Worm (Caenorhabditis elegans): ENCODE data around the gene nlp-24.

The nlp-24 gene

DNA sequence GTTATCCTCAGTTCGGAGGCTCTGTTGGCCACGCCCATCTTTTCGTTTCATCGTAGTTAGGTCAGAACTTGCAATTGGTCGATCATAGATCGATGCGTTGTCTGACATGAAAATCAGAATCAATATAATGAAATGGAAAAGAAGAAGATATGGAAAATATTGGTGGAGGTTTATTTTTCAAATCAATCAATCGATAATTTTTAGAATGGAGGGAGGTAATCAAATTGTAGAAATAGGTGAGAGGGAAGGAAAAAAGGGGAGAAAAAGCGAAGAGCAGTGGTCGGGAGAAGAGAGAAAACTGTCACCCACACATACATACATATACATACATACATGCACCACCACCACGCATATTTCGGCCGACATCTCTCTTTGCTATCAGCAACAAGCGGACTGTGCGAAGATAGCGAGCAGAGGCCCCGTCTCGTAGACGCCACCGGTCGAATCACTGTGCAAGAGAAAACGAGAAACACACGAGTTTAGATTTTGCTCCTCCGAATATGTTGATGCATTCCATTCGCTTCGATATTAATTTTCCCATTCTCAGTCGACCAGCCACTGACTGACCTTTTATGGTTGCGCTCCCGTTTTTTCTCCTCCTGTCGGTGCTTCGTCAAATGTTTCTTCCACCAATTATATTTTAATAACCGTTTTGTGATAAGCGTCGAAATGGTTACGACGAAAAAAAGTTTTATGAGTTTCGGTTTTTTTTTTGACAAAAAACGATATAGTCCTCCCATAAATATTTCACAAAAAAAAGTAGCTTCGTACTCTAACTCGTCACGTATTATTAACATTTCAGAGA lies 13.2 kb downstream of the nlp-24 start, which contains the start of gene F35B12.10 (continued):
- TF ChIP-seq rcor-1 (GFP tag; IDR thresholded peaks at IDR 0.05) (no peak), nhr-80 (tag; optimal IDR thresholded peaks at IDR 0.05) (peak; percentile 98), let-607 (tag; optimal IDR thresholded peaks at IDR 0.05) (peak in 1 of 2 experiments; percentile 41), ekl-4 (GFP tag; IDR thresholded peaks at IDR 0.05) (no peak), zim-3 (tag; optimal IDR thresholded peaks at IDR 0.05) (no peak), repo-1 (tag; optimal IDR thresholded peaks at IDR 0.05) (no peak), F52B5.7 (tag; optimal IDR thresholded peaks at IDR 0.05) (no peak), nhr-120 (GFP tag; IDR thresholded peaks at IDR 0.05) (no peak), lag-1 (GFP tag; IDR thresholded peaks at IDR 0.05) (no peak), bed-1 (GFP tag; IDR thresholded peaks at IDR 0.05) (no peak), somi-1 (GFP tag; optimal IDR thresholded peaks at IDR 0.05) (no peak), F37B4.10 (GFP tag; IDR thresholded peaks at IDR 0.05) (no peak)

DNA sequence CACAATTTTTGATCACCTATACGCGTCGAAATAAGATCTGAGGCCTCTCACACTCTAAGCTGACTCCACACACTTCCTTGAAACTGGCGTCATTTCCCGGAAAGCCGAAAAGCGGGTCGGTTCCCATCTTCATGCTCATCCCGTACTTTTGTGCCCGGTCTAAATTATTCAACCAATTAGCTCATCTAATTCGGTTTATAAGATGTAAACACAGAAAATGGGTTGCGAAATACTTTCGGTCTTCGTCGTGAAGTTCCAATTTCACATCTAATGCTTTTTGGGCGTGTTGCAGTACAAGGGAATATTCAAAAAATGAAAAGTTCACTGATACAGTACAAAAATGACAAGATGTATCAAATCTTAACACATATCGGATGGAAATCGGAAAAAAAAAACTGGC lies 15.0 kb downstream of the nlp-24 start:
- TF ChIP-seq lin-35 (GFP tag; optimal IDR thresholded peaks at IDR 0.05) = peak in 1 of 3 experiments; percentile 30
- TF ChIP-seq egrh-3 (GFP tag; IDR thresholded peaks at IDR 0.05) = no peak
- TF ChIP-seq ccch-3 (GFP tag; optimal IDR thresholded peaks at IDR 0.05) = no peak
- TF ChIP-seq ceh-40 (GFP tag; IDR thresholded peaks at IDR 0.05) = no peak
- no peak for TF ChIP-seq C06A6.2 (GFP tag; conservative IDR thresholded peaks at IDR 0.05)
- no peak for TF ChIP-seq C17E4.6 (GFP tag; IDR thresholded peaks at IDR 0.05)
- TF ChIP-seq ceh-91 (GFP tag; IDR thresholded peaks at IDR 0.05) = no peak
- no peak for TF ChIP-seq xnd-1 (tag; optimal IDR thresholded peaks at IDR 0.05)
- no peak for TF ChIP-seq somi-1 (GFP tag; optimal IDR thresholded peaks at IDR 0.05)
- no peak for TF ChIP-seq sdz-38 (tag; optimal IDR thresholded peaks at IDR 0.05)
- TF ChIP-seq dpff-1 (tag; optimal IDR thresholded peaks at IDR 0.05) = no peak
- TF ChIP-seq aptf-3 (GFP tag; IDR thresholded peaks at IDR 0.05) = 0 out of 2 replicates have a peak, but pooled peaks have one; percentile 56
- no peak for TF ChIP-seq ceh-27 (GFP tag; optimal IDR thresholded peaks at IDR 0.05)
- no peak for TF ChIP-seq die-1 (tag; optimal IDR thresholded peaks at IDR 0.05)
- no peak for TF ChIP-seq unc-130 (GFP tag; optimal IDR thresholded peaks at IDR 0.05)
- no peak for TF ChIP-seq cebp-1 (GFP tag; IDR thresholded peaks at IDR 0.05)
- peak; percentile 66 for TF ChIP-seq cebp-1 (tag; optimal IDR thresholded peaks at IDR 0.05)

ce11 chrV:11635587-11635986 lies 19.4 kb downstream of the nlp-24 start:
- TF ChIP-seq sptf-2 (GFP tag; optimal IDR thresholded peaks at IDR 0.05) (no peak), nfya-1 (tag; optimal IDR thresholded peaks at IDR 0.05; ENCODE audit: borderline replicate concordance, insufficient read depth) (no peak), mxl-1 (tag; optimal IDR thresholded peaks at IDR 0.05) (no peak), ztf-22 (GFP tag; optimal IDR thresholded peaks at IDR 0.05) (no peak), chd-7 (tag; optimal IDR thresholded peaks at IDR 0.05) (no peak), die-1 (tag; optimal IDR thresholded peaks at IDR 0.05) (no peak), madf-3 (GFP tag; IDR thresholded peaks at IDR 0.05) (no peak), ets-4 (GFP tag; optimal IDR thresholded peaks at IDR 0.05) (no peak), athp-1 (tag; optimal IDR thresholded peaks at IDR 0.05) (no peak), snpc-1.1 (tag; optimal IDR thresholded peaks at IDR 0.05; ENCODE audit: insufficient read depth) (no peak), him-1 (tag; optimal IDR thresholded peaks at IDR 0.05) (no peak), C06A6.2 (GFP tag; conservative IDR thresholded peaks at IDR 0.05) (no peak), ekl-4 (GFP tag; IDR thresholded peaks at IDR 0.05) (no peak), tbx-9 (tag; optimal IDR thresholded peaks at IDR 0.05; ENCODE audit: borderline replicate concordance) (no peak), F23B12.7 (tag; optimal IDR thresholded peaks at IDR 0.05; ENCODE audit: insufficient read depth) (no peak), ztf-6 (GFP tag; IDR thresholded peaks at IDR 0.05) (no peak), T07F8.4 (tag; optimal IDR thresholded peaks at IDR 0.05) (no peak), Y53F4B.3 (GFP tag; IDR thresholded peaks at IDR 0.05) (no peak)
